Fruit fly (Drosophila melanogaster): ENCODE results near the gene ssp2.

ssp2 gene

dm6 chr3L:13957212-13957668 lies 7.8 kb upstream of the ssp2 start (continued):
- TF ChIP-seq trh (GFP tag; optimal IDR thresholded peaks at IDR 0.05) = peak; percentile 3
- TF ChIP-seq CG11695 (GFP tag; IDR thresholded peaks at IDR 0.05) = no peak; the same call in 2 of the 3 replicates
- no peak for TF ChIP-seq CG16779 (GFP tag; IDR thresholded peaks at IDR 0.05)
- TF ChIP-seq CG13894 (tag; optimal IDR thresholded peaks at IDR 0.05) = no peak
- no peak for TF ChIP-seq CG11093 (GFP tag; IDR thresholded peaks at IDR 0.05)
- no peak for TF ChIP-seq CG43689 (GFP tag; IDR thresholded peaks at IDR 0.05)
- TF ChIP-seq cas (GFP tag; IDR thresholded peaks at IDR 0.05) = no peak
- TF ChIP-seq CG2129 (GFP tag; IDR thresholded peaks at IDR 0.05; ENCODE audit: partially characterized antibody) = no peak
- no peak for TF ChIP-seq CG34224 (GFP tag; IDR thresholded peaks at IDR 0.05; ENCODE audit: partially characterized antibody)
- TF ChIP-seq CG4328 (GFP tag; optimal IDR thresholded peaks at IDR 0.05) = peak; percentile 44
- no peak for TF ChIP-seq btn (GFP tag; optimal IDR thresholded peaks at IDR 0.05)
- TF ChIP-seq Blimp-1 (GFP tag; optimal IDR thresholded peaks at IDR 0.05) = peak; percentile 82
- TF ChIP-seq CG10274 (GFP tag; optimal IDR thresholded peaks at IDR 0.05) = peak; percentile 1
- no peak for TF ChIP-seq Neu2 (GFP tag; optimal IDR thresholded peaks at IDR 0.05; ENCODE audit: borderline replicate concordance)
- no peak for TF ChIP-seq peb (GFP tag; IDR thresholded peaks at IDR 0.05)
- peak; percentile 52 for TF ChIP-seq Fer3 (tag; optimal IDR thresholded peaks at IDR 0.05)
- peak; percentile 68 for TF ChIP-seq gcm (GFP tag; optimal IDR thresholded peaks at IDR 0.05)
- peak; percentile 45 for TF ChIP-seq TFAM (GFP tag; optimal IDR thresholded peaks at IDR 0.05)
- no peak for TF ChIP-seq CG9215 (GFP tag; IDR thresholded peaks at IDR 0.05)
- no peak for TF ChIP-seq CG14667 (GFP tag; IDR thresholded peaks at IDR 0.05)
- peak; percentile 63 for TF ChIP-seq CG10147 (GFP tag; optimal IDR thresholded peaks at IDR 0.05)
- TF ChIP-seq slp2 (GFP tag; optimal IDR thresholded peaks at IDR 0.05) = no peak
- peak; percentile 25 to 44 for TF ChIP-seq Pdp1 (GFP tag; optimal IDR thresholded peaks at IDR 0.05)
- no peak for TF ChIP-seq tx (GFP tag; optimal IDR thresholded peaks at IDR 0.05)
- no peak for TF ChIP-seq C15 (GFP tag; IDR thresholded peaks at IDR 0.05)
- TF ChIP-seq CG9932 (GFP tag; IDR thresholded peaks at IDR 0.05) = no peak
- TF ChIP-seq tin (GFP tag; optimal IDR thresholded peaks at IDR 0.05) = peak; percentile 63
- TF ChIP-seq CG1602 (GFP tag; optimal IDR thresholded peaks at IDR 0.05) = peak; percentile 68
- no peak for TF ChIP-seq HmgD (GFP tag; optimal IDR thresholded peaks at IDR 0.05)
- no peak for TF ChIP-seq D (optimal IDR thresholded peaks at IDR 0.05)
- peak; percentile 87 for TF ChIP-seq D (GFP tag; optimal IDR thresholded peaks at IDR 0.05)
- no peak for TF ChIP-seq Lpt (GFP tag; optimal IDR thresholded peaks at IDR 0.05)
- TF ChIP-seq stc (GFP tag; IDR thresholded peaks at IDR 0.05) = no peak
- TF ChIP-seq CG13775 (GFP tag; optimal IDR thresholded peaks at IDR 0.05) = peak; percentile 66
- TF ChIP-seq Ptx1 (GFP tag; IDR thresholded peaks at IDR 0.05) = peak; percentile 46
- no peak for TF ChIP-seq CG15073 (GFP tag; optimal IDR thresholded peaks at IDR 0.05)
- peak; percentile 51 for TF ChIP-seq CG5245 (GFP tag; optimal IDR thresholded peaks at IDR 0.05)
- TF ChIP-seq trem (tag; optimal IDR thresholded peaks at IDR 0.05) = peak; percentile 59
- no peak for TF ChIP-seq da (GFP tag; optimal IDR thresholded peaks at IDR 0.05)
- no peak for TF ChIP-seq pzg (GFP tag; optimal IDR thresholded peaks at IDR 0.05)
- TF ChIP-seq disco-r (GFP tag; optimal IDR thresholded peaks at IDR 0.05) = no peak
- peak; percentile 40 for TF ChIP-seq Usf (GFP tag; optimal IDR thresholded peaks at IDR 0.05)
- TF ChIP-seq tup (GFP tag; optimal IDR thresholded peaks at IDR 0.05) = no peak
- TF ChIP-seq CG7372 (GFP tag; IDR thresholded peaks at IDR 0.05) = no peak
- TF ChIP-seq exex (tag; optimal IDR thresholded peaks at IDR 0.05) = peak; percentile 16
- no peak for TF ChIP-seq zfh2 (GFP tag; optimal IDR thresholded peaks at IDR 0.05)
- peak; percentile 35 for TF ChIP-seq wor (GFP tag; IDR thresholded peaks at IDR 0.05)
- TF ChIP-seq CG31224 (GFP tag; IDR thresholded peaks at IDR 0.05) = no peak
- TF ChIP-seq hkb (optimal IDR thresholded peaks at IDR 0.05) = no peak
- TF ChIP-seq hkb (GFP tag; IDR thresholded peaks at IDR 0.05) = peak; percentile 63
- 0 out of 4 replicates have a peak, but pooled peaks have one; percentile 11 for TF ChIP-seq Gug (GFP tag; IDR thresholded peaks at IDR 0.05)
- peak; percentile 22 for TF ChIP-seq CG12299 (tag; optimal IDR thresholded peaks at IDR 0.05)
